Worm (Caenorhabditis elegans): Measurements from ENCODE around the gene cpsf-4.

- TF ChIP-seq W03F9.2 (tag; optimal IDR thresholded peaks at IDR 0.05) (no peak), dao-5 (tag; optimal IDR thresholded peaks at IDR 0.05) (no peak), him-1 (tag; optimal IDR thresholded peaks at IDR 0.05) (no peak)
Observed at ce11 chrIV:12075497-12075896, 17.7 kb downstream of the cpsf-4 start, which contains the start of gene K08E4.7.
